Fruit fly (Drosophila melanogaster) whole organism, wandering third instar larva: ENCODE data around the gene Tcs3.

Experiments used
- Abd-B ChIP-seq: fragments of >200 bp; optimal IDR thresholded peaks from 2 replicates; lab custom pipeline; 2017; ENCODE audit warnings: missing biosample characterization, missing genetic modification characterization
- CG32264 ChIP-seq: fragments of 200-800 bp; sonication (Bioruptor generic); optimal IDR thresholded peaks from 2 replicates; lab custom pipeline; 2016; ENCODE audit warnings: missing biosample characterization, missing genetic modification characterization
- CG9705 ChIP-seq: fragments of 200-800 bp; sonication (Bioruptor generic); optimal IDR thresholded peaks from 2 replicates; lab custom pipeline; 2018; ENCODE audit warnings: missing biosample characterization, mild to moderate bottlenecking, missing genetic modification characterization
- CrebA ChIP-seq: fragments of 200-800 bp; sonication (Bioruptor generic); optimal IDR thresholded peaks from 2 replicates; lab custom pipeline; 2016; ENCODE audit warnings: missing biosample characterization, mild to moderate bottlenecking, missing genetic modification characterization, borderline replicate concordance
- Dfd ChIP-seq: fragments of >200 bp; optimal IDR thresholded peaks from 2 replicates; lab custom pipeline; 2017; ENCODE audit warnings: missing biosample characterization, missing genetic modification characterization
- Dif ChIP-seq: fragments of 200-275, 200-300 bp; sonication (Bioruptor generic); optimal IDR thresholded peaks from 2 replicates; lab custom pipeline; 2018; ENCODE audit warnings: missing biosample characterization, missing genetic modification characterization; ENCODE audit not compliant: partially characterized antibody
- GATAd ChIP-seq: sonication (Bioruptor generic); optimal IDR thresholded peaks from 2 replicates; lab custom pipeline; 2016; ENCODE audit warnings: missing biosample characterization, missing genetic modification characterization
- HLH106 ChIP-seq: fragments of 200-800 bp; optimal IDR thresholded peaks from 3 replicates; lab custom pipeline; 2019; ENCODE audit warnings: missing biosample characterization, mild to moderate bottlenecking, missing genetic modification characterization, moderate library complexity
- Hnf4 ChIP-seq: fragments of 200-800 bp; sonication (Bioruptor generic); optimal IDR thresholded peaks from 2 replicates; lab custom pipeline; 2016; ENCODE audit warnings: missing biosample characterization, mild to moderate bottlenecking, missing genetic modification characterization
- Hr78 ChIP-seq: fragments of >200 bp; optimal IDR thresholded peaks from 2 replicates; lab custom pipeline; 2017; ENCODE audit warnings: missing biosample characterization, missing genetic modification characterization
- Hr83 ChIP-seq: fragments of 200-300 bp; sonication (Bioruptor generic); optimal IDR thresholded peaks from 2 replicates; lab custom pipeline; 2016; ENCODE audit warnings: missing biosample characterization, mild to moderate bottlenecking, missing genetic modification characterization, moderate library complexity; ENCODE audit not compliant: poor library complexity, severe bottlenecking
- Jra ChIP-seq: sonication (Bioruptor generic); optimal IDR thresholded peaks from 2 replicates; lab custom pipeline; 2016; ENCODE audit warnings: missing biosample characterization, missing genetic modification characterization
- Mio ChIP-seq: sonication (Bioruptor generic); optimal IDR thresholded peaks from 2 replicates; lab custom pipeline; 2016; ENCODE audit warnings: missing biosample characterization, missing genetic modification characterization
- Myc ChIP-seq: fragments of >200 bp; optimal IDR thresholded peaks from 2 replicates; lab custom pipeline; 2017
- N ChIP-seq: fragments of >200 bp; optimal IDR thresholded peaks from 2 replicates; lab custom pipeline; 2018; ENCODE audit warnings: missing biosample characterization, missing external identifiers, missing genetic modification characterization
- OdsH ChIP-seq: fragments of 200-800 bp; sonication (Bioruptor generic); optimal IDR thresholded peaks from 2 replicates; lab custom pipeline; 2016; ENCODE audit warnings: missing biosample characterization, mild to moderate bottlenecking, missing genetic modification characterization
- Rel ChIP-seq, 2 experiments: fragments of 200-800 bp; sonication (Bioruptor generic) in 1 of 2; optimal IDR thresholded peaks; 2 replicates in 1 of 2; 3 replicates in 1 of 2; lab custom pipeline; 2016 to 2019; ENCODE audit warnings: mild to moderate bottlenecking in 2 of 2, missing biosample characterization in 2 of 2, missing genetic modification characterization in 2 of 2, moderate library complexity in 1 of 2
- Sp1 ChIP-seq: fragments of 200-800 bp; sonication (Bioruptor generic); optimal IDR thresholded peaks from 3 replicates; lab custom pipeline; 2019; ENCODE audit warnings: missing biosample characterization, mild to moderate bottlenecking, missing genetic modification characterization, moderate library complexity
- br ChIP-seq: fragments of 200-800 bp; sonication (Bioruptor generic); optimal IDR thresholded peaks from 2 replicates; lab custom pipeline; 2016; ENCODE audit warnings: missing biosample characterization, missing genetic modification characterization
- brk ChIP-seq: fragments of 200-800 bp; sonication (Bioruptor generic); optimal IDR thresholded peaks from 2 replicates; lab custom pipeline; 2016; ENCODE audit warnings: missing biosample characterization, mild to moderate bottlenecking, missing genetic modification characterization
- dsf ChIP-seq: sonication (Bioruptor generic); optimal IDR thresholded peaks from 2 replicates; lab custom pipeline; 2016; ENCODE audit warnings: missing biosample characterization, missing genetic modification characterization, borderline replicate concordance
- ey ChIP-seq: fragments of 200-800 bp; sonication (Bioruptor generic); optimal IDR thresholded peaks from 2 replicates; lab custom pipeline; 2016; ENCODE audit warnings: missing biosample characterization, missing genetic modification characterization
- foxo ChIP-seq, 2 experiments: fragments of 200-800 bp; sonication (Bioruptor generic); optimal IDR thresholded peaks; 2 replicates in 1 of 2; 3 replicates in 1 of 2; lab custom pipeline; 2016 to 2017; ENCODE audit warnings: missing biosample characterization in 2 of 2, missing genetic modification characterization in 2 of 2
- h ChIP-seq: fragments of 200-800 bp; sonication (Bioruptor generic); optimal IDR thresholded peaks from 3 replicates; lab custom pipeline; 2016; ENCODE audit warnings: missing biosample characterization, mild to moderate bottlenecking, missing genetic modification characterization
- jim ChIP-seq: fragments of 175-275, 200-325 bp; sonication (Bioruptor generic); optimal IDR thresholded peaks from 2 replicates; lab custom pipeline; 2016; ENCODE audit warnings: missing biosample characterization, mild to moderate bottlenecking, missing genetic modification characterization
- lola ChIP-seq: fragments of >200 bp; optimal IDR thresholded peaks from 2 replicates; lab custom pipeline; 2017; ENCODE audit warnings: missing biosample characterization, missing genetic modification characterization
- pan ChIP-seq: fragments of >200 bp; optimal IDR thresholded peaks from 2 replicates; lab custom pipeline; 2017
- psq ChIP-seq: fragments of 200-800 bp; sonication (Bioruptor generic); optimal IDR thresholded peaks from 3 replicates; lab custom pipeline; 2017; ENCODE audit warnings: missing biosample characterization, mild to moderate bottlenecking, missing genetic modification characterization, moderate library complexity
- rgr ChIP-seq: fragments of 200-800 bp; sonication (Bioruptor generic); optimal IDR thresholded peaks from 3 replicates; lab custom pipeline; 2016; ENCODE audit warnings: missing biosample characterization, mild to moderate bottlenecking, missing genetic modification characterization
- sage ChIP-seq: fragments of 200-800 bp; sonication (Bioruptor generic); optimal IDR thresholded peaks from 2 replicates; lab custom pipeline; 2016; ENCODE audit warnings: missing biosample characterization, mild to moderate bottlenecking, missing genetic modification characterization
- sv ChIP-seq: fragments of 200-800 bp; sonication (Bioruptor generic); optimal IDR thresholded peaks from 3 replicates; lab custom pipeline; 2016; ENCODE audit warnings: missing biosample characterization, missing genetic modification characterization
- tai ChIP-seq: sonication (Bioruptor generic); optimal IDR thresholded peaks from 2 replicates; lab custom pipeline; 2016; ENCODE audit warnings: missing biosample characterization, missing genetic modification characterization
- woc ChIP-seq: sonication (Bioruptor generic); optimal IDR thresholded peaks from 2 replicates; lab custom pipeline; 2016; ENCODE audit warnings: missing biosample characterization, mild to moderate bottlenecking, missing genetic modification characterization

The Tcs3 gene

DNA sequence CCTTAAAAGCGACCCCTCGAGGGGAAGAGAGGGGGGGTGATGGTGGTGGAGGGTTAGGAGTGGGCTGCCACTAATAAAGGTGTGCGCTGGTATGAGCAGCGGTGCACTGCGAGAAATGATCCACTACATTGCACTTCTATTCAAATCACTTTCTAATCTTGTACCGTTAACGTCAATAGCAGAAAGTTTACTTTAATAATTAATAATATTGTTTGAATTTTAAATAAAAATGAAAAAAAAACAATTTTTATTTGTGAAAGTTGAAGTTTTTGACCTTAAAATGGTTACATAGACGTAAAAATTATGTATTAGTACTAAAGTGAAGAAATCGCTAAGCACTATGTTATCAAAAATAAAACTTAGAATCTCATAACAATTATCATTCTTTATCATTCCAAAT lies 41.1 kb downstream of the Tcs3 start:
- TF ChIP-seq dsf (GFP tag; lab: Kevin White, UChicago) (no peak), OdsH (GFP tag; lab: Kevin White, UChicago) (no peak), Hnf4 (no peak), lola (GFP tag; lab: Kevin White, UChicago) (no peak), ey (GFP tag; lab: Kevin White, UChicago) (no peak), br (no peak), sage (no peak), Dfd (no peak), Sp1 (GFP tag; lab: Kevin White, UChicago) (no peak), HLH106 (tag; lab: Kevin White, UChicago) (no peak), Mio (no peak), jim (GFP tag; lab: Kevin White, UChicago) (no peak), rgr (GFP tag; lab: Kevin White, UChicago) (no peak), CG9705 (GFP tag; lab: Kevin White, UChicago) (no peak), Myc (no peak), CrebA (no peak), psq (no peak), woc (no peak), Abd-B (GFP tag; lab: Kevin White, UChicago) (no peak), foxo (GFP tag; optimal IDR thresholded peaks at IDR 0.05; lab: Kevin White, UChicago) (no peak)
- TF ChIP-seq, all 38 proteins: peak for 0

DNA sequence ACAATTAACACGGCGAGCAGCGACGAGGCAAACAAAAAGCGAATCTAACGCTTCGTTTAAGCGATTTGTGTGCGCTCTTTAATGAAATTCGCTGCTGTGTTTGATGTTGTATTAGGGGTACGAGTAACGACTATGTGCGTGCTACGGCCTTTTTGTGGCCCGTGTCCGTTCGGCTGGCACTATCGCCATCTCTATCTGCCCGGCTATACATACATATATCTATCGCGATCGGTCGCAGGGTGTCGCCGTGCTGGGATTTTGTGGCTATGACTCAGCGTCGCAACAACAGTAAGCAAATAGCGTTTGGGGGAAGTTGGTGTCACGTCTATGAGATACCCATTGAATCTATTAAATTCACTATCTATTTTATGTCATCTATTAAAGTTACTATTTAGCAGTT lies 41.9 kb downstream of the Tcs3 start:
- TF ChIP-seq Rel (GFP tag; optimal IDR thresholded peaks at IDR 0.05; lab: Kevin White, UChicago) (no peak), Rel (tag; optimal IDR thresholded peaks at IDR 0.05; lab: Kevin White, UChicago) (peak; percentile 11), ey (GFP tag; lab: Kevin White, UChicago) (no peak), CG32264 (no peak), rgr (GFP tag; lab: Kevin White, UChicago) (no peak)

DNA sequence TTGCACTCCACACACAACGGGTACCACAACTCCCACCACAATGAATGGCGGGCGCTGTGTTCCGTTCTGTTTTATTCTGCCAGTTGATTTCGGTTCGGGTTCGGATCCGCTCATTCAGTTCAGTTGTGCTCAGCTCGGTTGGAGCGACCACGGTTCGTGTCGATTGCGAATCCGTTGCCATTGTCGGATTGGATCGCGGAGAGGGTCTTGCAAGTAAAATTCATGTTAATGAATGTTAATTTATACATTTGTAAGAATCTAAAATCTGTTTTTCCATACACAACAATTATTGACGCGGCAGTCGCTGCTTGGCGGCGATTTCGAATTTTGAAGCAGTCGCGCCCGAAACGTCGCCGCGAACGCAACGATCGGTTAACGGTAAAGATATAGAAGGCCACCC lies 42.7 kb downstream of the Tcs3 start, which contains the start of gene Gagr:
TSS of gene Gagr (plus strand) at position 81 of the 400 bp plus-strand sequence.
- no peak for TF ChIP-seq Rel (GFP tag; optimal IDR thresholded peaks at IDR 0.05; lab: Kevin White, UChicago)
- TF ChIP-seq Rel (tag; optimal IDR thresholded peaks at IDR 0.05; lab: Kevin White, UChicago) = peak; percentile 5
- TF ChIP-seq brk (GFP tag; lab: Kevin White, UChicago) = no peak
- TF ChIP-seq sage = no peak

DNA sequence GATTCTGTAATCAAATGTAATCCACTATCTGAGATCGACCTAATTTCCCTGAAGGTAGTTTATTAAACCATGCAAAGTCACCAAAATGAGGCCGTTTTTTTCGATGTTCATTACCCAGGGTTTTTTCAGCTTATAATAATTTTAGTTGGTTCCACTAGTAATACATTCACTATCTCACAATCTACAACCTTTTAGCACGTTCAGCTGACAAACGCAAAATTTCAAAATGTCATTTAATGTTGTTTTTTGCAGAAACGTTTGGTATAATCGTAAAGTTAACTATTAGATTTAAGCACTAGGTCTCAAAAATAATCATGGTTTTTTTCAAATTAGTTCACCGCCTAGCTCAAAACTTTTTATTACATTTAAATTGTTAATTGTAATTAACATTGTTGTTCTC lies 48.4 kb downstream of the Tcs3 start, which contains the start of gene CG44836:
TSS of gene CG44836 (minus strand) at position 101 of the 400 bp plus-strand sequence.
- no peak for TF ChIP-seq Hr83 (GFP tag; lab: Kevin White, UChicago)
- no peak for TF ChIP-seq CG32264
- no peak for TF ChIP-seq Rel (GFP tag; optimal IDR thresholded peaks at IDR 0.05; lab: Kevin White, UChicago)
- TF ChIP-seq Rel (tag; optimal IDR thresholded peaks at IDR 0.05; lab: Kevin White, UChicago) = no peak
- TF ChIP-seq br = no peak
- no peak for TF ChIP-seq Dif (GFP tag; lab: Kevin White, UChicago)
- no peak for TF ChIP-seq Myc
- TF ChIP-seq pan (lab: Kevin White, UChicago) = no peak
- TF ChIP-seq h (GFP tag; lab: Kevin White, UChicago) = no peak
- TF ChIP-seq Dfd = no peak
- TF ChIP-seq Abd-B (GFP tag; lab: Kevin White, UChicago) = no peak
- no peak for TF ChIP-seq tai (GFP tag; lab: Kevin White, UChicago)
- TF ChIP-seq sv (GFP tag; lab: Kevin White, UChicago) = no peak
- no peak for TF ChIP-seq foxo (GFP tag; optimal IDR thresholded peaks at IDR 0.05; lab: Kevin White, UChicago)
- no peak for TF ChIP-seq OdsH (GFP tag; lab: Kevin White, UChicago)
- no peak for TF ChIP-seq rgr (GFP tag; lab: Kevin White, UChicago)
- TF ChIP-seq, all 38 proteins: peak for 0

DNA sequence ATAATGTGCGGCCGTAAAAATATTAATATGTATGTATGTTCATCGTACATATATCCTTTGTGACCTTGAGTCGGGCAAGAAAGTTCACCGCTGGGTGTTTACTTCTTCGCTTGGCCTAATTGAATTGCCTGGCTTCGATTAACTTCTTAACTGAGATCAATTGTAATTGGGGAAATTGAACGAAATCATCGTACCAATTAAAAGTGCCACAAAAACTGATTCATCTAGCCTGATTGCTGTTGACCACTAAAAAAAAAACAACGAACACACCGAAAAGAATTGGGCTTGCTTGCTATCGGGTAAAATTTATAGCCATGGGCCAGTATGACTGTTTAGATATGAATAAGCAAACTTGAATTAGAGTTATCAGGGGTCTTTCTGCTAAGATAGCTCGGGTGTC lies 50.5 kb downstream of the Tcs3 start:
- TF ChIP-seq tai (GFP tag; lab: Kevin White, UChicago) (no peak), Sp1 (GFP tag; lab: Kevin White, UChicago) (no peak), Jra (GFP tag; lab: Kevin White, UChicago) (no peak), br (no peak), CrebA (no peak), N (no peak), Mio (no peak), Dif (GFP tag; lab: Kevin White, UChicago) (no peak), sv (GFP tag; lab: Kevin White, UChicago) (no peak), pan (lab: Kevin White, UChicago) (no peak), foxo (GFP tag; optimal IDR thresholded peaks at IDR 0.05; lab: Kevin White, UChicago) (no peak), dsf (GFP tag; lab: Kevin White, UChicago) (no peak), Hr78 (GFP tag; lab: Kevin White, UChicago) (no peak), Rel (GFP tag; optimal IDR thresholded peaks at IDR 0.05; lab: Kevin White, UChicago) (no peak), Rel (tag; optimal IDR thresholded peaks at IDR 0.05; lab: Kevin White, UChicago) (no peak), GATAd (GFP tag; lab: Kevin White, UChicago) (no peak), h (GFP tag; lab: Kevin White, UChicago) (no peak)
